Worm (Caenorhabditis elegans) whole organism, L3 larva: ENCODE results near the gene Y41C4A.7.

ENCODE experiments used
- R02D3.7 ChIP-seq: fragments of 150-350 bp; optimal IDR thresholded peaks from 2 replicates; lab custom pipeline; 2014; ENCODE audit warnings: missing biosample characterization, missing genetic modification characterization
- ZK546.5 ChIP-seq: sonication (generic microtip); optimal IDR thresholded peaks from 2 replicates; lab custom pipeline; 2017; ENCODE audit warnings: missing biosample characterization, missing genetic modification characterization
- aly-2 ChIP-seq: fragments of 150-350 bp; optimal IDR thresholded peaks from 2 replicates; lab custom pipeline; 2014; ENCODE audit warnings: missing biosample characterization, missing genetic modification characterization
- ceh-16 ChIP-seq: sonication (generic microtip); optimal IDR thresholded peaks from 2 replicates; lab custom pipeline; 2017; ENCODE audit warnings: missing biosample characterization, missing genetic modification characterization
- ceh-28 ChIP-seq: fragments of 150-350 bp; optimal IDR thresholded peaks from 2 replicates; lab custom pipeline; 2014; ENCODE audit warnings: missing biosample characterization, missing genetic modification reagents, missing genetic modification characterization
- daf-12 ChIP-seq: fragments of 150-350 bp; optimal IDR thresholded peaks from 2 replicates; lab custom pipeline; 2014; ENCODE audit warnings: missing biosample characterization, missing genetic modification reagents, missing genetic modification characterization
- egl-5 ChIP-seq: fragments of 150-350 bp; optimal IDR thresholded peaks from 2 replicates; lab custom pipeline; 2017; ENCODE audit warnings: missing biosample characterization, missing genetic modification reagents, missing genetic modification characterization, inconsistent platforms
- elt-1 ChIP-seq: fragments of 150-350 bp; optimal IDR thresholded peaks from 2 replicates; lab custom pipeline; 2014; ENCODE audit warnings: missing biosample characterization, missing genetic modification characterization
- elt-2 ChIP-seq: sonication (generic microtip); optimal IDR thresholded peaks from 2 replicates; lab custom pipeline; 2016; ENCODE audit warnings: missing genetic modification reagents, mild to moderate bottlenecking, missing genetic modification characterization, missing compliant biosample characterization
- elt-3 ChIP-seq, 3 experiments: fragments of 150-350 bp in 1 of 3; sonication (generic microtip) in 2 of 3; optimal IDR thresholded peaks; 2 replicates in 2 of 3; 4 replicates in 1 of 3; lab custom pipeline; 2014 to 2017; ENCODE audit warnings: missing biosample characterization in 3 of 3, missing genetic modification characterization in 3 of 3
- fkh-10 ChIP-seq: sonication (generic microtip); optimal IDR thresholded peaks from 2 replicates; lab custom pipeline; 2017; ENCODE audit warnings: missing biosample characterization, missing genetic modification reagents, missing genetic modification characterization
- fos-1 ChIP-seq: fragments of 150-350 bp; optimal IDR thresholded peaks from 2 replicates; lab custom pipeline; 2014; ENCODE audit warnings: missing biosample characterization, missing genetic modification characterization
- hmg-11 ChIP-seq: sonication (generic microtip); optimal IDR thresholded peaks from 2 replicates; lab custom pipeline; 2016; ENCODE audit warnings: missing genetic modification characterization, missing compliant biosample characterization
- jun-1 ChIP-seq: fragments of 150-350 bp; optimal IDR thresholded peaks from 2 replicates; lab custom pipeline; 2014; ENCODE audit warnings: missing biosample characterization, missing genetic modification reagents, missing genetic modification characterization
- lin-15B ChIP-seq: fragments of 150-350 bp; optimal IDR thresholded peaks from 2 replicates; lab custom pipeline; 2014; ENCODE audit warnings: missing biosample characterization, missing genetic modification characterization
- lin-39 ChIP-seq: fragments of 150-350 bp; optimal IDR thresholded peaks from 2 replicates; lab custom pipeline; 2018; ENCODE audit warnings: missing biosample characterization, missing genetic modification reagents, missing genetic modification characterization
- lsy-12 ChIP-seq: sonication (generic microtip); optimal IDR thresholded peaks from 2 replicates; lab custom pipeline; 2016; ENCODE audit warnings: mild to moderate bottlenecking, missing genetic modification characterization, missing compliant biosample characterization
- mdl-1 ChIP-seq: fragments of 150-350 bp; optimal IDR thresholded peaks from 2 replicates; lab custom pipeline; 2014; ENCODE audit warnings: missing biosample characterization, missing genetic modification characterization
- nfya-1 ChIP-seq: sonication (generic microtip); optimal IDR thresholded peaks from 2 replicates; lab custom pipeline; 2017; ENCODE audit warnings: missing genetic modification characterization, mild to moderate bottlenecking, missing compliant biosample characterization, antibody characterized with exemption, moderate library complexity; ENCODE audit not compliant: insufficient read depth
- nhr-11 ChIP-seq: fragments of 150-350 bp; optimal IDR thresholded peaks from 2 replicates; lab custom pipeline; 2014; ENCODE audit warnings: missing biosample characterization, missing genetic modification characterization
- nhr-12 ChIP-seq: fragments of 150-350 bp; optimal IDR thresholded peaks from 2 replicates; lab custom pipeline; 2014; ENCODE audit warnings: missing biosample characterization, missing genetic modification characterization
- nhr-23 ChIP-seq: fragments of 150-350 bp; optimal IDR thresholded peaks from 2 replicates; lab custom pipeline; 2014; ENCODE audit warnings: missing biosample characterization, missing genetic modification reagents, missing genetic modification characterization
- nhr-237 ChIP-seq: fragments of 150-350 bp; optimal IDR thresholded peaks from 2 replicates; lab custom pipeline; 2014; ENCODE audit warnings: missing biosample characterization, missing genetic modification characterization
- nhr-25 ChIP-seq: sonication (generic microtip); optimal IDR thresholded peaks from 2 replicates; lab custom pipeline; 2017; ENCODE audit warnings: missing biosample characterization, missing genetic modification characterization
- nhr-28 ChIP-seq: fragments of 150-350 bp; optimal IDR thresholded peaks from 2 replicates; lab custom pipeline; 2014; ENCODE audit warnings: missing biosample characterization, missing genetic modification characterization
- nhr-67 ChIP-seq: fragments of 150-350 bp; optimal IDR thresholded peaks from 2 replicates; lab custom pipeline; 2014; ENCODE audit warnings: missing biosample characterization, missing genetic modification characterization
- nhr-76 ChIP-seq: fragments of 150-350 bp; sonication (generic microtip); optimal IDR thresholded peaks from 5 replicates; lab custom pipeline; 2014; ENCODE audit warnings: missing biosample characterization, missing genetic modification characterization
- nhr-77 ChIP-seq: fragments of 150-350 bp; optimal IDR thresholded peaks from 2 replicates; lab custom pipeline; 2014; ENCODE audit warnings: missing biosample characterization, missing genetic modification characterization
- pha-4 ChIP-seq: fragments of 150-350 bp; optimal IDR thresholded peaks from 2 replicates; lab custom pipeline; 2014; ENCODE audit warnings: missing biosample characterization, missing genetic modification reagents, missing genetic modification characterization
- pqm-1 ChIP-seq: fragments of 150-350 bp; optimal IDR thresholded peaks from 2 replicates; lab custom pipeline; 2017; ENCODE audit warnings: missing biosample characterization, missing genetic modification characterization, inconsistent platforms
- sea-2 ChIP-seq: fragments of 150-350 bp; sonication (generic microtip); optimal IDR thresholded peaks from 4 replicates; lab custom pipeline; 2014; ENCODE audit warnings: missing biosample characterization, missing genetic modification reagents, missing genetic modification characterization
- skn-1 ChIP-seq: fragments of 150-350 bp; optimal IDR thresholded peaks from 2 replicates; lab custom pipeline; 2014; ENCODE audit warnings: missing biosample characterization, missing genetic modification characterization
- tbx-2 ChIP-seq: sonication (generic microtip); optimal IDR thresholded peaks from 2 replicates; lab custom pipeline; 2016; ENCODE audit warnings: mild to moderate bottlenecking, missing genetic modification characterization, missing compliant biosample characterization
- unc-39 ChIP-seq: sonication (generic microtip); optimal IDR thresholded peaks from 4 replicates; lab custom pipeline; 2017; ENCODE audit warnings: missing biosample characterization, missing genetic modification characterization
- unc-62 ChIP-seq: fragments of 150-350 bp; sonication (generic microtip); optimal IDR thresholded peaks from 4 replicates; lab custom pipeline; 2014; ENCODE audit warnings: missing biosample characterization, missing genetic modification reagents, missing genetic modification characterization
- zag-1 ChIP-seq: fragments of 150-350 bp; optimal IDR thresholded peaks from 2 replicates; lab custom pipeline; 2014; ENCODE audit warnings: missing biosample characterization, missing genetic modification characterization
- ztf-11 ChIP-seq: fragments of 150-350 bp; optimal IDR thresholded peaks from 2 replicates; lab custom pipeline; 2014; ENCODE audit warnings: missing biosample characterization, missing genetic modification characterization
- ztf-4 ChIP-seq: fragments of 150-350 bp; optimal IDR thresholded peaks from 2 replicates; lab custom pipeline; 2014; ENCODE audit warnings: missing biosample characterization, missing genetic modification characterization

Gene Y41C4A.7

DNA sequence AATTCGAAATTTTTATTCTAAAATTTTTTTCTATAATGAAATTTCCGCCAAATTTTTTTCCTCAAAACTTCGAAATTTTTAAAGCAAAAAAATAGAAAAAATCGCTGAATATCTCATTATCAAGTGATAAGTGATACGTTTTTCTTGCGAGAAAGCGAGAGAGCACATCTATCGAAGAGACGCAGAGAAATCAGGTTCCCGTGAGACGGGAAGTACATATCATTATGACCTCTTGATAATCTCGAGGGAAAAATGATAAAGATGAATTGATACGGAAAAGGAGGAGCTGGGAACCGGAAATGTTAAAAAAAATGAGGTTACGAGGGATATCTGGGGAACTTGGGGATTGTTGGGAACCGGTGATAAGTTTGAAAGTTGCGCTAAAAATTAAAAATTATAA lies 28.3 kb downstream of the Y41C4A.7 start:
- TF ChIP-seq nhr-76 (tag; lab: Kevin White, UChicago) (no peak), elt-3 (tag; optimal IDR thresholded peaks at IDR 0.05; lab: Kevin White, UChicago) (peak in 2 of 3 experiments; percentile 87 to 91), elt-2 (peak; percentile 74), nhr-23 (peak; percentile 49), hmg-11 (peak; percentile 5), unc-62 (GFP tag; lab: Kevin White, UChicago) (no peak), nhr-25 (tag; lab: Kevin White, UChicago) (no peak)

DNA sequence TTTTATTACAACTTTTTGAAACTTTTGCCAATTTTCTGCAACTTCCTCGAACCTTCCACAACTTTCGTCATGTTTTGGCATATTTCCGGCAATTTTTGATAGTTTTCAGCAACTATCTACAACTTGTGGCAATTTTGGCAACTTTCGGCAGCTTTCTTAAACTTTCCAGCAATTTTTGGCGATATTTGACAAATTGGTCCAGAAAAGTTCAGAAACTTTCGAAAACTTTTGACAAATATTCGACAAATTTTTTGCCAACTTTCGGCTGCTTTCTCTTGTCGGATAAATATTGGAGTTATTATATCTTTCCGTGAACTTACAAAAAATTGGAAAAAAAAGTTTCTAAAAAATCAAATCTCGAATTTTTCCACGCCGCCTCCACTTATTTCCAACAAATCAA lies 31.6 kb downstream of the Y41C4A.7 start, which contains the start of gene Y41C4A.18:
Gene Y41C4A.18 (plus strand): TSS at position 301 of the 400 bp plus-strand sequence.
- TF ChIP-seq nhr-12 (tag; lab: Kevin White, UChicago) (no peak), lin-15B (tag; lab: Kevin White, UChicago) (no peak), daf-12 (tag; lab: Kevin White, UChicago) (no peak), jun-1 (tag; lab: Kevin White, UChicago) (no peak), nhr-28 (no peak), egl-5 (tag; lab: Kevin White, UChicago) (no peak), nfya-1 (no peak), elt-1 (tag; lab: Kevin White, UChicago) (no peak), ZK546.5 (tag; lab: Kevin White, UChicago) (no peak), sea-2 (GFP tag; lab: Kevin White, UChicago) (no peak), nhr-237 (tag; lab: Kevin White, UChicago) (no peak), R02D3.7 (tag; lab: Kevin White, UChicago) (no peak), ztf-11 (tag; lab: Kevin White, UChicago) (no peak), ztf-4 (tag; lab: Kevin White, UChicago) (no peak), fos-1 (no peak)

- TF ChIP-seq tbx-2 (tag; lab: Kevin White, UChicago): no peak
- no peak for TF ChIP-seq nhr-77 (tag; lab: Kevin White, UChicago)
- no peak for TF ChIP-seq jun-1 (tag; lab: Kevin White, UChicago)
- TF ChIP-seq elt-1 (tag; lab: Kevin White, UChicago): no peak
- TF ChIP-seq ztf-11 (tag; lab: Kevin White, UChicago): no peak
- no peak for TF ChIP-seq elt-2
- TF ChIP-seq mdl-1 (tag; lab: Kevin White, UChicago): no peak
- TF ChIP-seq zag-1: no peak
- TF ChIP-seq nhr-25 (tag; lab: Kevin White, UChicago): no peak
- no peak for TF ChIP-seq aly-2
- TF ChIP-seq skn-1: no peak
- TF ChIP-seq nhr-12 (tag; lab: Kevin White, UChicago): no peak
- TF ChIP-seq unc-62 (GFP tag; lab: Kevin White, UChicago): no peak
- TF ChIP-seq pqm-1 (tag; lab: Kevin White, UChicago): no peak
- no peak for TF ChIP-seq ceh-28 (tag; lab: Kevin White, UChicago)
- no peak for TF ChIP-seq nhr-76 (tag; lab: Kevin White, UChicago)
- no peak for TF ChIP-seq R02D3.7 (tag; lab: Kevin White, UChicago)
- TF ChIP-seq nhr-28: no peak
- TF ChIP-seq nhr-67 (tag; lab: Kevin White, UChicago): no peak
Measured at ce11 chrIII:11730850-11731249, 32.2 kb downstream of the Y41C4A.7 start.

- no peak for TF ChIP-seq elt-3 (tag; optimal IDR thresholded peaks at IDR 0.05; lab: Kevin White, UChicago)
- TF ChIP-seq ztf-4 (tag; lab: Kevin White, UChicago): no peak
- TF ChIP-seq elt-1 (tag; lab: Kevin White, UChicago): no peak
- TF ChIP-seq lsy-12: no peak
- no peak for TF ChIP-seq unc-39 (tag; lab: Kevin White, UChicago)
- TF ChIP-seq pha-4 (tag; lab: Kevin White, UChicago): no peak
- TF ChIP-seq lin-39 (tag; lab: Kevin White, UChicago): no peak
- TF ChIP-seq ceh-16: no peak
- TF ChIP-seq nhr-11 (tag; lab: Kevin White, UChicago): no peak
- no peak for TF ChIP-seq fkh-10 (GFP tag; lab: Kevin White, UChicago)
- TF ChIP-seq lin-15B (tag; lab: Kevin White, UChicago): no peak
- no peak for TF ChIP-seq ZK546.5 (tag; lab: Kevin White, UChicago)
- TF ChIP-seq elt-2: no peak
- no peak for TF ChIP-seq nhr-28
Measured at ce11 chrIII:11731491-11731890, 32.8 kb downstream of the Y41C4A.7 start.
